Fruit fly (Drosophila melanogaster) whole organism, embryonic: ENCODE measurements around the gene Snr1.

ENCODE experiments used
- Atf-2 ChIP-seq: fragments of 200-800 bp; sonication (Bioruptor generic); optimal IDR thresholded peaks from 2 replicates; lab custom pipeline; 2016; ENCODE audit warnings: missing biosample characterization, missing genetic modification characterization
- B-H1 ChIP-seq: fragments of 200-800 bp; sonication (Bioruptor generic); IDR thresholded peaks from 3 replicates; pipeline ENCODE4 v1.3.6; 2022; ENCODE audit warnings: missing biosample characterization, missing genetic modification characterization
- Bgb ChIP-seq: fragments of 200-800 bp; sonication (Bioruptor generic); IDR thresholded peaks from 2 replicates; pipeline ENCODE4 v1.3.6; 2022; ENCODE audit warnings: missing biosample characterization, missing genetic modification characterization; ENCODE audit not compliant: partially characterized antibody
- CG10959 ChIP-seq: fragments of 200-800 bp; sonication (Bioruptor generic); IDR thresholded peaks from 2 replicates; pipeline ENCODE4 v1.3.6; 2022; ENCODE audit warnings: missing biosample characterization, missing genetic modification characterization
- CG11247 ChIP-seq: fragments of 200-800 bp; sonication (Bioruptor generic); IDR thresholded peaks from 2 replicates; pipeline ENCODE4 v1.3.6; 2022; ENCODE audit warnings: missing biosample characterization, missing genetic modification characterization
- CG12744 ChIP-seq: fragments of 200-800 bp; sonication (Bioruptor generic); optimal IDR thresholded peaks from 2 replicates; lab custom pipeline; 2016; ENCODE audit warnings: missing biosample characterization, missing genetic modification characterization
- CG14014 ChIP-seq: fragments of 200-800 bp; sonication (Bioruptor generic); IDR thresholded peaks from 2 replicates; pipeline ENCODE4 v1.3.6; 2022; ENCODE audit warnings: missing biosample characterization, missing genetic modification characterization
- CG14710 ChIP-seq: fragments of 200-800 bp; sonication (Bioruptor generic); optimal IDR thresholded peaks from 3 replicates; lab custom pipeline; 2019; ENCODE audit warnings: missing biosample characterization, mild to moderate bottlenecking, missing genetic modification characterization, moderate library complexity
- CG17612 ChIP-seq: fragments of 200-800 bp; sonication (Bioruptor generic); IDR thresholded peaks from 2 replicates; pipeline ENCODE4 v1.3.6; 2022; ENCODE audit warnings: missing biosample characterization, missing genetic modification characterization
- CG1792 ChIP-seq: fragments of 200-800 bp; sonication (Bioruptor generic); optimal IDR thresholded peaks from 2 replicates; lab custom pipeline; 2016; ENCODE audit warnings: missing biosample characterization, missing genetic modification characterization
- CG18599 ChIP-seq: fragments of 200-800 bp; sonication (Bioruptor generic); optimal IDR thresholded peaks from 3 replicates; lab custom pipeline; 2017; ENCODE audit warnings: missing biosample characterization, missing genetic modification characterization, mild to moderate bottlenecking, moderate library complexity, missing genetic modification reagents
- CG2889 ChIP-seq: fragments of 200-800 bp; sonication (Bioruptor generic); IDR thresholded peaks from 3 replicates; pipeline ENCODE4 v1.3.6; 2022; ENCODE audit warnings: missing biosample characterization, missing genetic modification characterization
- CG4328 ChIP-seq: fragments of 200-800 bp; sonication (Bioruptor generic); optimal IDR thresholded peaks from 3 replicates; lab custom pipeline; 2017; ENCODE audit warnings: missing biosample characterization, missing genetic modification reagents, missing genetic modification characterization
- CG4617 ChIP-seq: fragments of 200-800 bp; sonication (Bioruptor generic); optimal IDR thresholded peaks from 3 replicates; lab custom pipeline; 2016; ENCODE audit warnings: missing biosample characterization, missing genetic modification characterization, borderline replicate concordance
- CG4820 ChIP-seq: fragments of 200-800 bp; sonication (Bioruptor generic); optimal IDR thresholded peaks from 3 replicates; lab custom pipeline; 2016; ENCODE audit warnings: missing biosample characterization, missing genetic modification characterization
- CG4854 ChIP-seq: fragments of 200-800 bp; sonication (Bioruptor generic); optimal IDR thresholded peaks from 2 replicates; lab custom pipeline; 2016; ENCODE audit warnings: missing biosample characterization, missing genetic modification characterization, inconsistent platforms
- CG6254 ChIP-seq: fragments of 200-800 bp; sonication (Bioruptor generic); optimal IDR thresholded peaks from 3 replicates; lab custom pipeline; 2017; ENCODE audit warnings: mild to moderate bottlenecking, missing biosample characterization, missing genetic modification reagents, missing genetic modification characterization
- CG6683 ChIP-seq: fragments of 200-800 bp; sonication (Bioruptor generic); optimal IDR thresholded peaks from 2 replicates; lab custom pipeline; 2017; ENCODE audit warnings: missing biosample characterization, mild to moderate bottlenecking, missing genetic modification characterization, missing genetic modification reagents
- CG6689 ChIP-seq: fragments of 200-800 bp; sonication (Bioruptor generic); IDR thresholded peaks from 2 replicates; pipeline ENCODE4 v1.3.6; 2022; ENCODE audit warnings: missing biosample characterization, missing genetic modification characterization
- CG7928 ChIP-seq: fragments of 200-800 bp; sonication (Bioruptor generic); optimal IDR thresholded peaks from 2 replicates; lab custom pipeline; 2017; ENCODE audit warnings: missing biosample characterization, mild to moderate bottlenecking, missing genetic modification characterization
- CG8388 ChIP-seq: fragments of 200-800 bp; sonication (Bioruptor generic); optimal IDR thresholded peaks from 2 replicates; lab custom pipeline; 2019; ENCODE audit warnings: missing biosample characterization, mild to moderate bottlenecking, missing genetic modification characterization, moderate library complexity
- E2f2 ChIP-seq: fragments of 200-800 bp; sonication (Bioruptor generic); IDR thresholded peaks from 2 replicates; pipeline ENCODE4 v1.3.6; 2022; ENCODE audit warnings: missing biosample characterization, missing genetic modification characterization
- HmgD ChIP-seq: fragments of 200-800 bp; sonication (Bioruptor generic); optimal IDR thresholded peaks from 3 replicates; lab custom pipeline; 2016; ENCODE audit warnings: missing biosample characterization, missing genetic modification characterization
- Hmx ChIP-seq: fragments of 200-800 bp; sonication (Bioruptor generic); optimal IDR thresholded peaks from 2 replicates; lab custom pipeline; 2016; ENCODE audit warnings: missing biosample characterization, missing genetic modification characterization
- MBD-R2 ChIP-seq: fragments of 200-800 bp; sonication (Bioruptor generic); IDR thresholded peaks from 2 replicates; pipeline ENCODE4 v1.3.6; 2022; ENCODE audit warnings: missing biosample characterization, missing genetic modification characterization
- NC2α ChIP-seq: fragments of 200-800 bp; sonication (Bioruptor generic); optimal IDR thresholded peaks from 2 replicates; lab custom pipeline; 2016; ENCODE audit warnings: missing biosample characterization, missing genetic modification characterization
- PHDP ChIP-seq: fragments of 200-800 bp; sonication (Bioruptor generic); optimal IDR thresholded peaks from 3 replicates; lab custom pipeline; 2018; ENCODE audit warnings: missing biosample characterization, mild to moderate bottlenecking, missing genetic modification characterization, moderate library complexity
- Sin3A ChIP-seq: fragments of >200 bp; optimal IDR thresholded peaks from 2 replicates; lab custom pipeline; 2018
- Xbp1 ChIP-seq: fragments of 200-800 bp; sonication (Bioruptor generic); optimal IDR thresholded peaks from 3 replicates; lab custom pipeline; 2016; ENCODE audit warnings: missing biosample characterization, mild to moderate bottlenecking, missing genetic modification characterization
- al ChIP-seq: fragments of 200-800 bp; sonication (Bioruptor generic); IDR thresholded peaks from 2 replicates; pipeline ENCODE4 v1.3.6; 2022; ENCODE audit warnings: missing biosample characterization, missing genetic modification characterization
- cg ChIP-seq: fragments of 200-800 bp; sonication (Bioruptor generic); optimal IDR thresholded peaks from 3 replicates; lab custom pipeline; 2019; ENCODE audit warnings: missing biosample characterization, mild to moderate bottlenecking, missing genetic modification characterization, moderate library complexity
- chn ChIP-seq: fragments of 200-800 bp; sonication (Bioruptor generic); optimal IDR thresholded peaks from 2 replicates; lab custom pipeline; 2016; ENCODE audit warnings: missing biosample characterization, missing genetic modification characterization
- corto ChIP-seq: fragments of 200-800 bp; sonication (Bioruptor generic); optimal IDR thresholded peaks from 2 replicates; lab custom pipeline; 2016; ENCODE audit warnings: missing biosample characterization, mild to moderate bottlenecking, missing genetic modification characterization, moderate library complexity
- gce ChIP-seq: fragments of 200-800 bp; sonication (Bioruptor generic); IDR thresholded peaks from 3 replicates; pipeline ENCODE4 v1.3.6; 2022; ENCODE audit warnings: missing biosample characterization, missing genetic modification characterization
- insv ChIP-seq, 2 experiments: fragments of 200-800 bp; sonication (Bioruptor generic); optimal IDR thresholded peaks; 3 replicates each; lab custom pipeline; 2016 to 2018; ENCODE audit warnings: missing biosample characterization in 2 of 2, missing genetic modification characterization in 2 of 2
- jigr1 ChIP-seq: fragments of 200-800 bp; sonication (Bioruptor generic); IDR thresholded peaks from 3 replicates; pipeline ENCODE4 v1.3.6; 2022; ENCODE audit warnings: missing biosample characterization, missing genetic modification characterization
- klu ChIP-seq: fragments of 200-800 bp; sonication (Bioruptor generic); IDR thresholded peaks from 2 replicates; pipeline ENCODE4 v1.3.6; 2022; ENCODE audit warnings: missing biosample characterization, missing genetic modification characterization
- lilli ChIP-seq: fragments of 200-800 bp; sonication (Bioruptor generic); optimal IDR thresholded peaks from 3 replicates; lab custom pipeline; 2016; ENCODE audit warnings: missing biosample characterization, missing genetic modification characterization
- nerfin-2 ChIP-seq: fragments of 200-800 bp; sonication (Bioruptor generic); IDR thresholded peaks from 2 replicates; pipeline ENCODE4 v1.3.6; 2022; ENCODE audit warnings: missing biosample characterization, missing genetic modification characterization; ENCODE audit not compliant: partially characterized antibody
- p53 ChIP-seq: fragments of 200-800 bp; sonication (Bioruptor generic); optimal IDR thresholded peaks from 2 replicates; lab custom pipeline; 2016; ENCODE audit warnings: missing biosample characterization, missing genetic modification characterization
- pb ChIP-seq: fragments of 200-800 bp; sonication (Bioruptor generic); optimal IDR thresholded peaks from 3 replicates; lab custom pipeline; 2016; ENCODE audit warnings: missing biosample characterization, missing genetic modification characterization
- pfk ChIP-seq: fragments of 200-800 bp; sonication (Bioruptor generic); optimal IDR thresholded peaks from 2 replicates; lab custom pipeline; 2018; ENCODE audit warnings: missing biosample characterization, mild to moderate bottlenecking, missing genetic modification characterization, moderate library complexity
- pnt ChIP-seq: fragments of 200-800 bp; sonication (Bioruptor generic); optimal IDR thresholded peaks from 3 replicates; lab custom pipeline; 2016; ENCODE audit warnings: missing biosample characterization, missing genetic modification characterization
- ranshi ChIP-seq: fragments of 200-800 bp; sonication (Bioruptor generic); IDR thresholded peaks from 2 replicates; pipeline ENCODE4 v1.3.6; 2022; ENCODE audit warnings: missing biosample characterization, missing genetic modification characterization
- run ChIP-seq: fragments of 200-800 bp; sonication (Bioruptor generic); optimal IDR thresholded peaks from 3 replicates; lab custom pipeline; 2018; ENCODE audit warnings: missing biosample characterization, mild to moderate bottlenecking, missing genetic modification characterization
- sd ChIP-seq: fragments of 200-800 bp; sonication (Bioruptor generic); optimal IDR thresholded peaks from 3 replicates; lab custom pipeline; 2018; ENCODE audit warnings: missing biosample characterization, mild to moderate bottlenecking, missing genetic modification characterization, moderate library complexity
- tll ChIP-seq, 2 experiments: fragments of 200-800 bp in 1 of 2; fragments of >200 bp in 1 of 2; sonication (Bioruptor generic) in 1 of 2; optimal IDR thresholded peaks; 2 replicates each; lab custom pipeline; 2017 to 2019; ENCODE audit warnings: missing biosample characterization in 2 of 2, missing genetic modification characterization in 2 of 2, mild to moderate bottlenecking in 1 of 2, moderate library complexity in 1 of 2
- tx ChIP-seq: fragments of 200-800 bp; sonication (Bioruptor generic); optimal IDR thresholded peaks from 2 replicates; lab custom pipeline; 2016; ENCODE audit warnings: missing biosample characterization, missing genetic modification characterization
- vfl ChIP-seq: fragments of 200-800 bp; sonication (Bioruptor generic); optimal IDR thresholded peaks from 2 replicates; lab custom pipeline; 2016; ENCODE audit warnings: missing biosample characterization, missing genetic modification characterization
- yki ChIP-seq: fragments of >200 bp; optimal IDR thresholded peaks from 3 replicates; lab custom pipeline; 2018
- zen2 ChIP-seq: fragments of 200-800 bp; sonication (Bioruptor generic); IDR thresholded peaks from 3 replicates; pipeline ENCODE4 v1.3.6; 2022; ENCODE audit warnings: missing biosample characterization, missing genetic modification characterization; ENCODE audit not compliant: partially characterized antibody
- zfh1 ChIP-seq: fragments of 200-800 bp; sonication (Bioruptor generic); IDR thresholded peaks from 3 replicates; pipeline ENCODE4 v1.3.6; 2022; ENCODE audit warnings: missing biosample characterization, missing genetic modification characterization

The Snr1 gene

dm6 chr3R:5485295-5485718, 14.6 kb downstream of the Snr1 start, which contains the start of gene CG31550 (continued):
- peak; percentile 82 for TF ChIP-seq Xbp1
- peak; percentile 70 for TF ChIP-seq CG11247
- TF ChIP-seq CG7928 (GFP tag; lab: Kevin White, UChicago), result no peak
- no peak for TF ChIP-seq p53 (GFP tag; lab: Kevin White, UChicago)
- TF ChIP-seq tx (GFP tag; lab: Kevin White, UChicago), result peak; percentile 14
- no peak for TF ChIP-seq jigr1 (GFP tag; lab: Robert Waterston, UW)
- TF ChIP-seq klu (GFP tag; lab: Robert Waterston, UW), result peak; percentile 80
- TF ChIP-seq CG4617 (GFP tag; lab: Kevin White, UChicago), result peak; percentile 75
- TF ChIP-seq Hmx, result no peak
- TF ChIP-seq pnt (GFP tag; lab: Kevin White, UChicago), result peak; percentile 34
- peak; percentile 62; the same call in 1 of the 3 replicates for TF ChIP-seq CG2889 (GFP tag; lab: Robert Waterston, UW)
- no peak for TF ChIP-seq HmgD (GFP tag; lab: Kevin White, UChicago)
- no peak for TF ChIP-seq Sin3A (lab: Kevin White, UChicago)
- TF ChIP-seq ranshi, result peak; percentile 78
- peak; percentile 18 for TF ChIP-seq CG1792 (GFP tag; lab: Kevin White, UChicago)
- peak; percentile 77 for TF ChIP-seq CG14014
- peak; percentile 60 for TF ChIP-seq B-H1 (GFP tag; lab: Robert Waterston, UW)
- peak in 1 of 2 experiments; percentile 16 for TF ChIP-seq insv (GFP tag; optimal IDR thresholded peaks at IDR 0.05; lab: Kevin White, UChicago)
- TF ChIP-seq sd (tag; lab: Kevin White, UChicago), result no peak
- peak; percentile 79 for TF ChIP-seq zfh1 (GFP tag; lab: Robert Waterston, UW)
- no peak for TF ChIP-seq corto (GFP tag; lab: Kevin White, UChicago)
- peak; percentile 11 for TF ChIP-seq CG12744 (GFP tag; lab: Kevin White, UChicago)
- peak; percentile 32 for TF ChIP-seq chn
- peak; percentile 40; the same call in 1 of the 2 replicates for TF ChIP-seq E2f2 (GFP tag; lab: Robert Waterston, UW)
- TF ChIP-seq pfk (GFP tag; lab: Kevin White, UChicago), result no peak
- peak; percentile 78 for TF ChIP-seq MBD-R2
- no peak for TF ChIP-seq pb (GFP tag; lab: Kevin White, UChicago)
- no peak for TF ChIP-seq zen2 (GFP tag; lab: Robert Waterston, UW)
- peak; percentile 29 for TF ChIP-seq CG4820 (GFP tag; lab: Kevin White, UChicago)
- no peak for TF ChIP-seq nerfin-2 (GFP tag; lab: Robert Waterston, UW)
- TF ChIP-seq PHDP (tag; lab: Kevin White, UChicago), result peak; percentile 63
- no peak for TF ChIP-seq CG4328 (GFP tag; lab: Kevin White, UChicago)
- no peak for TF ChIP-seq run
- no peak for TF ChIP-seq CG6254 (GFP tag; lab: Kevin White, UChicago)
- peak; percentile 72 for TF ChIP-seq lilli (GFP tag; lab: Kevin White, UChicago)
- peak; percentile 74 for TF ChIP-seq CG14710 (tag; lab: Kevin White, UChicago)
- TF ChIP-seq CG4854 (GFP tag; lab: Kevin White, UChicago), result no peak
- no peak for TF ChIP-seq CG6683 (GFP tag; lab: Kevin White, UChicago)
- TF ChIP-seq Atf-2 (GFP tag; lab: Kevin White, UChicago), result peak; percentile 9
- no peak for TF ChIP-seq yki (lab: Kevin White, UChicago)
- no peak for TF ChIP-seq cg
- no peak for TF ChIP-seq CG10959 (GFP tag; lab: Robert Waterston, UW)
- TF ChIP-seq tll (GFP tag; optimal IDR thresholded peaks at IDR 0.05; lab: Kevin White, UChicago), result no peak
- TF ChIP-seq CG17612 (GFP tag; lab: Robert Waterston, UW), result 0 out of 2 replicates have a peak, but pooled peaks have one; percentile 9
- 0 out of 3 replicates have a peak, but pooled peaks have one; percentile 44 for TF ChIP-seq gce
- TF ChIP-seq al (GFP tag; lab: Robert Waterston, UW), result peak; percentile 79
- TF ChIP-seq vfl (GFP tag; lab: Kevin White, UChicago), result peak; percentile 11
- peak; percentile 71 for TF ChIP-seq CG6689
- no peak for TF ChIP-seq Bgb (GFP tag; lab: Robert Waterston, UW)
- no peak for TF ChIP-seq NC2α (GFP tag; lab: Kevin White, UChicago)
- TF ChIP-seq CG18599, result peak; percentile 55
- TF ChIP-seq CG8388 (GFP tag; lab: Kevin White, UChicago), result peak; percentile 62
